Worm (Caenorhabditis elegans): ENCODE data around the gene F57F4.2.

ce11 chrV:6400950-6401551 lies 11.5 kb upstream of the F57F4.2 start:
- no peak for TF ChIP-seq ceh-9 (tag; optimal IDR thresholded peaks at IDR 0.05)
- TF ChIP-seq elt-2 (tag; optimal IDR thresholded peaks at IDR 0.05): no peak
- TF ChIP-seq pag-3 (tag; optimal IDR thresholded peaks at IDR 0.05; ENCODE audit: borderline replicate concordance): no peak
- TF ChIP-seq ztf-16 (tag; optimal IDR thresholded peaks at IDR 0.05): no peak

Measured in whole organism, late embryonic.